Worm (Caenorhabditis elegans) whole organism, mixed stage, embryonic: ENCODE results near the gene rpb-9.

Source experiments
- cnd-1 ChIP-seq: fragments of 200-800 bp; sonication (Bioruptor generic); optimal IDR thresholded peaks from 2 replicates; lab custom pipeline; 2018; ENCODE audit warnings: mild to moderate bottlenecking, missing genetic modification characterization, missing compliant biosample characterization
- elt-1 ChIP-seq: sonication (generic microtip); optimal IDR thresholded peaks from 2 replicates; lab custom pipeline; 2017; ENCODE audit warnings: missing genetic modification characterization, mild to moderate bottlenecking, missing compliant biosample characterization, antibody characterized with exemption, moderate library complexity, borderline replicate concordance; ENCODE audit not compliant: insufficient read depth
- elt-3 ChIP-seq: fragments of 150-350 bp; optimal IDR thresholded peaks from 2 replicates; lab custom pipeline; 2014; ENCODE audit warnings: missing biosample characterization, missing genetic modification characterization
- lin-13 ChIP-seq: fragments of 150-350 bp; optimal IDR thresholded peaks from 2 replicates; lab custom pipeline; 2014; ENCODE audit warnings: missing biosample characterization, missing genetic modification characterization
- nhr-237 ChIP-seq: fragments of 150-350 bp; optimal IDR thresholded peaks from 2 replicates; lab custom pipeline; 2014; ENCODE audit warnings: missing biosample characterization, missing genetic modification characterization
- nhr-28 ChIP-seq: fragments of 150-350 bp; optimal IDR thresholded peaks from 2 replicates; lab custom pipeline; 2014; ENCODE audit warnings: missing biosample characterization, missing genetic modification characterization
- pha-4 ChIP-seq: fragments of 150-350 bp; optimal IDR thresholded peaks from 2 replicates; lab custom pipeline; 2018; ENCODE audit warnings: missing biosample characterization, missing genetic modification reagents, missing genetic modification characterization
- sem-2 ChIP-seq: fragments of 200-800 bp; sonication (Bioruptor generic); optimal IDR thresholded peaks from 2 replicates; lab custom pipeline; 2018; ENCODE audit warnings: mild to moderate bottlenecking, missing genetic modification characterization, missing compliant biosample characterization
- snpc-4 ChIP-seq: fragments of 150-350 bp; optimal IDR thresholded peaks from 2 replicates; lab custom pipeline; 2014; ENCODE audit warnings: missing biosample characterization, missing genetic modification characterization
- unc-62 ChIP-seq: fragments of 150-350 bp; optimal IDR thresholded peaks from 2 replicates; lab custom pipeline; 2014; ENCODE audit warnings: missing biosample characterization, missing genetic modification reagents, missing genetic modification characterization

ce11 chrV:8043664-8044063 lies 31.5 kb upstream of the rpb-9 start:
- no peak for TF ChIP-seq pha-4
- no peak for TF ChIP-seq cnd-1
- TF ChIP-seq sem-2 (GFP tag; lab: Kevin White, UChicago), result no peak
- no peak for TF ChIP-seq unc-62 (GFP tag; lab: Kevin White, UChicago)
- no peak for TF ChIP-seq snpc-4 (tag; lab: Kevin White, UChicago)
- TF ChIP-seq nhr-237 (tag; lab: Kevin White, UChicago), result no peak
- no peak for TF ChIP-seq lin-13 (tag; lab: Kevin White, UChicago)
- TF ChIP-seq nhr-28 (tag; lab: Kevin White, UChicago), result no peak
- peak; percentile 38 for TF ChIP-seq elt-1 (tag; lab: Kevin White, UChicago)
- no peak for TF ChIP-seq elt-3 (tag; lab: Kevin White, UChicago)
